Worm (Caenorhabditis elegans): ENCODE measurements around the gene C13A2.7.

Gene C13A2.7

ce11 chrV:7236694-7237093 lies 29.4 kb upstream of the C13A2.7 start:
- no peak for TF ChIP-seq cebp-2 (GFP tag; IDR thresholded peaks at IDR 0.05)
- TF ChIP-seq ceh-79 (tag; optimal IDR thresholded peaks at IDR 0.05), result no peak
- TF ChIP-seq F22D6.2 (tag; optimal IDR thresholded peaks at IDR 0.05), result no peak
- no peak for TF ChIP-seq lin-54 (GFP tag; optimal IDR thresholded peaks at IDR 0.05)
- TF ChIP-seq bed-1 (GFP tag; IDR thresholded peaks at IDR 0.05), result no peak
- TF ChIP-seq ceh-27 (GFP tag; optimal IDR thresholded peaks at IDR 0.05), result no peak
- TF ChIP-seq T07F8.4 (tag; optimal IDR thresholded peaks at IDR 0.05), result no peak
- TF ChIP-seq egrh-3 (GFP tag; IDR thresholded peaks at IDR 0.05), result no peak
- TF ChIP-seq K12H6.12 (tag; optimal IDR thresholded peaks at IDR 0.05), result no peak
- no peak for TF ChIP-seq B0019.2 (GFP tag; conservative IDR thresholded peaks at IDR 0.05)
- TF ChIP-seq repo-1 (tag; optimal IDR thresholded peaks at IDR 0.05), result no peak
- no peak for TF ChIP-seq nfya-1 (tag; optimal IDR thresholded peaks at IDR 0.05; ENCODE audit: borderline replicate concordance, insufficient read depth)
- TF ChIP-seq cebp-1 (GFP tag; IDR thresholded peaks at IDR 0.05), result no peak
- no peak for TF ChIP-seq cebp-1 (tag; optimal IDR thresholded peaks at IDR 0.05)
- no peak for TF ChIP-seq ztf-22 (GFP tag; optimal IDR thresholded peaks at IDR 0.05)
- TF ChIP-seq dpff-1 (tag; optimal IDR thresholded peaks at IDR 0.05), result no peak
- no peak for TF ChIP-seq F49E8.2 (tag; optimal IDR thresholded peaks at IDR 0.05; ENCODE audit: insufficient read depth)
- TF ChIP-seq lsl-1 (GFP tag; optimal IDR thresholded peaks at IDR 0.05), result no peak
- no peak for TF ChIP-seq F52B5.7 (tag; optimal IDR thresholded peaks at IDR 0.05)
- no peak for TF ChIP-seq lin-35 (GFP tag; optimal IDR thresholded peaks at IDR 0.05)

ce11 chrV:7237094-7237132 lies 29.2 kb upstream of the C13A2.7 start, which contains the start of gene hpo-9:
Gene hpo-9 (minus strand): TSS chrV:7237130.
- no peak for TF ChIP-seq Y67H2A.10 (GFP tag; conservative IDR thresholded peaks at IDR 0.05)
- TF ChIP-seq lir-1 (GFP tag; conservative IDR thresholded peaks at IDR 0.05), result no peak
- no peak for TF ChIP-seq lsl-1 (GFP tag; optimal IDR thresholded peaks at IDR 0.05)
- TF ChIP-seq rcor-1 (GFP tag; IDR thresholded peaks at IDR 0.05), result no peak
- no peak for TF ChIP-seq atf-7 (tag; optimal IDR thresholded peaks at IDR 0.05)
- TF ChIP-seq ztf-6 (GFP tag; IDR thresholded peaks at IDR 0.05), result no peak
- TF ChIP-seq ztf-22 (GFP tag; optimal IDR thresholded peaks at IDR 0.05), result no peak
- no peak for TF ChIP-seq athp-1 (tag; optimal IDR thresholded peaks at IDR 0.05)
- TF ChIP-seq madf-8 (GFP tag; conservative IDR thresholded peaks at IDR 0.05), result no peak
- TF ChIP-seq nfyb-1 (GFP tag; IDR thresholded peaks at IDR 0.05), result no peak
- TF ChIP-seq unc-130 (GFP tag; optimal IDR thresholded peaks at IDR 0.05), result no peak
- no peak for TF ChIP-seq B0035.1 (tag; optimal IDR thresholded peaks at IDR 0.05)
- no peak for TF ChIP-seq ztf-3 (GFP tag; optimal IDR thresholded peaks at IDR 0.05)

ce11 chrV:7237133-7237532 lies 29.0 kb upstream of the C13A2.7 start, which contains the start of gene hyls-1:
Gene hyls-1 (plus strand): TSS chrV:7237381.
- peak; percentile 64 for TF ChIP-seq madf-8 (GFP tag; conservative IDR thresholded peaks at IDR 0.05)
- TF ChIP-seq F57A8.1 (GFP tag; optimal IDR thresholded peaks at IDR 0.05), result no peak
- no peak for TF ChIP-seq ceh-40 (GFP tag; IDR thresholded peaks at IDR 0.05)
- peak; percentile 97 for TF ChIP-seq mcd-1 (GFP tag; IDR thresholded peaks at IDR 0.05)
- no peak for TF ChIP-seq let-607 (tag; optimal IDR thresholded peaks at IDR 0.05)
- TF ChIP-seq C06A6.2 (GFP tag; conservative IDR thresholded peaks at IDR 0.05), result peak; percentile 81
- no peak for TF ChIP-seq aptf-3 (GFP tag; IDR thresholded peaks at IDR 0.05)
- TF ChIP-seq somi-1 (GFP tag; optimal IDR thresholded peaks at IDR 0.05), result no peak
- no peak for TF ChIP-seq Y79H2A.3 (GFP tag; conservative IDR thresholded peaks at IDR 0.05)
- peak; percentile 44 for TF ChIP-seq snpc-1.3 (tag; optimal IDR thresholded peaks at IDR 0.05; ENCODE audit: insufficient read depth)
- no peak for TF ChIP-seq fkh-3 (tag; optimal IDR thresholded peaks at IDR 0.05)
- peak; percentile 89; the same call in 1 of the 2 replicates for TF ChIP-seq madf-3 (GFP tag; IDR thresholded peaks at IDR 0.05)
- no peak for TF ChIP-seq cebp-2 (GFP tag; IDR thresholded peaks at IDR 0.05)
- TF ChIP-seq efl-1 (GFP tag; optimal IDR thresholded peaks at IDR 0.05), result peak; percentile 93
- TF ChIP-seq madf-10 (tag; optimal IDR thresholded peaks at IDR 0.05), result no peak
- TF ChIP-seq rec-8 (tag; optimal IDR thresholded peaks at IDR 0.05), result no peak
- TF ChIP-seq nhr-179 (tag; optimal IDR thresholded peaks at IDR 0.05), result no peak
- TF ChIP-seq attf-5 (GFP tag; optimal IDR thresholded peaks at IDR 0.05), result peak; percentile 87
- TF ChIP-seq nfyb-1 (GFP tag; IDR thresholded peaks at IDR 0.05), result peak; percentile 78
- TF ChIP-seq T26A5.8 (tag; optimal IDR thresholded peaks at IDR 0.05), result no peak
- TF ChIP-seq ztf-6 (GFP tag; IDR thresholded peaks at IDR 0.05), result no peak
- TF ChIP-seq ztf-25 (GFP tag; IDR thresholded peaks at IDR 0.05), result no peak

Measured in whole organism, young adult.